Fruit fly (Drosophila melanogaster): ENCODE results near the gene GlcAT-S.

DNA sequence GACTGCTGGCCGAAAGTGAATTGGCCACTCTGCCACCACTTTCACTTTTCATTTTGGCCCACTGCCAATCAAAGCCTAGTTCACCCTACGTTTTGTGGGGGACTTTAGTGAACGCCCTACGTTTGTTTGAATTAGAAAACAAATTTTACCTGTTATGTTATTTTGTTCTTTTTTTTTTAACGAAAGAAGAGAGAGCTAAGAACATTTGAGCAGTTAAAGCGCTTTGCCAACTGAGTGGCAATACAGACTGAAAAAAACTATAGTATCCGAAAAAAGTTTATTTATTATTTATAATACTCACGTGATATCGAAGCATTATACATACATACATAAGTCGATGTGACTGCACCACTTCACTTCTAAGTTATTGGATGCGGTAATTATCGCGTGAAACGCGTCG lies 1.6 kb downstream of the GlcAT-S start:
- TF ChIP-seq danr (GFP tag; IDR thresholded peaks at IDR 0.05), result no peak
- no peak for TF ChIP-seq so (GFP tag; IDR thresholded peaks at IDR 0.05)
- no peak for TF ChIP-seq twi (tag; optimal IDR thresholded peaks at IDR 0.05)

Data from whole organism, embryonic.